Fruit fly (Drosophila melanogaster) whole organism, adult: ENCODE data around the gene Rsph3.
A peak's percentile ranks its signal among the peaks of the same experiment; 100 is the strongest.

Experiments used
- CG11617 ChIP-seq: fragments of 200-800 bp; sonication (Bioruptor generic); optimal IDR thresholded peaks from 2 replicates; lab custom pipeline; 2017; ENCODE audit warnings: mild to moderate bottlenecking, missing biosample characterization, missing genetic modification reagents, missing genetic modification characterization
- CG12768 ChIP-seq: fragments of 200-800 bp; sonication (Bioruptor generic); optimal IDR thresholded peaks from 2 replicates; lab custom pipeline; 2017; ENCODE audit warnings: missing biosample characterization, missing genetic modification characterization, mild to moderate bottlenecking, moderate library complexity, missing genetic modification reagents
- CG14711 ChIP-seq: fragments of 200-800 bp; sonication (Bioruptor generic); optimal IDR thresholded peaks from 2 replicates; lab custom pipeline; 2018; ENCODE audit warnings: missing biosample characterization, mild to moderate bottlenecking, missing genetic modification characterization, moderate library complexity
- CG1620 ChIP-seq: fragments of 200-800 bp; sonication (Bioruptor generic); optimal IDR thresholded peaks from 2 replicates; lab custom pipeline; 2016; ENCODE audit warnings: missing biosample characterization, missing genetic modification characterization
- CG33017 ChIP-seq: fragments of 200-800 bp; sonication (Bioruptor generic); optimal IDR thresholded peaks from 2 replicates; lab custom pipeline; 2018; ENCODE audit warnings: missing biosample characterization, mild to moderate bottlenecking, missing genetic modification characterization, moderate library complexity
- CG5204 ChIP-seq: fragments of 200-800 bp; sonication (Bioruptor generic); optimal IDR thresholded peaks from 2 replicates; lab custom pipeline; 2016; ENCODE audit warnings: missing biosample characterization, missing genetic modification characterization
- CG7045 ChIP-seq: fragments of 200-800 bp; sonication (Bioruptor generic); optimal IDR thresholded peaks from 2 replicates; lab custom pipeline; 2017; ENCODE audit warnings: missing biosample characterization, mild to moderate bottlenecking, missing genetic modification characterization
- CG7101 ChIP-seq: fragments of 200-800 bp; sonication (Bioruptor generic); optimal IDR thresholded peaks from 2 replicates; lab custom pipeline; 2018; ENCODE audit warnings: missing biosample characterization, mild to moderate bottlenecking, missing genetic modification characterization, moderate library complexity
- Clk ChIP-seq: fragments of 200-800 bp; sonication (Bioruptor generic); optimal IDR thresholded peaks from 2 replicates; lab custom pipeline; 2017; ENCODE audit warnings: missing biosample characterization, missing genetic modification characterization
- Crg-1 ChIP-seq: fragments of 200-800 bp; sonication (Bioruptor generic); optimal IDR thresholded peaks from 2 replicates; lab custom pipeline; 2016; ENCODE audit warnings: missing biosample characterization, missing genetic modification characterization
- Hr96 ChIP-seq: fragments of 200-800 bp; sonication (Bioruptor generic); optimal IDR thresholded peaks from 2 replicates; lab custom pipeline; 2016; ENCODE audit warnings: missing biosample characterization, missing genetic modification characterization
- Mnt ChIP-seq: fragments of 200-800 bp; sonication (Bioruptor generic); optimal IDR thresholded peaks from 2 replicates; lab custom pipeline; 2016; ENCODE audit warnings: missing biosample characterization, mild to moderate bottlenecking, missing genetic modification characterization
- bab1 ChIP-seq: fragments of 200-800 bp; sonication (Bioruptor generic); optimal IDR thresholded peaks from 3 replicates; lab custom pipeline; 2019; ENCODE audit warnings: missing biosample characterization, mild to moderate bottlenecking, missing genetic modification characterization, moderate library complexity
- cic ChIP-seq: fragments of 200-800 bp; sonication (Bioruptor generic); optimal IDR thresholded peaks from 2 replicates; lab custom pipeline; 2017; ENCODE audit warnings: missing biosample characterization, mild to moderate bottlenecking, missing genetic modification characterization, moderate library complexity
- cnc ChIP-seq, 2 experiments: fragments of >200 bp; optimal IDR thresholded peaks; 2 replicates each; lab custom pipeline; 2017
- kay ChIP-seq: fragments of 200-800 bp; sonication (Bioruptor generic); peaks from one replicate; lab custom pipeline; 2016; ENCODE audit warnings: missing biosample characterization, missing genetic modification characterization, borderline replicate concordance
- ovo ChIP-seq: fragments of 200-800 bp; sonication (Bioruptor generic); optimal IDR thresholded peaks from 2 replicates; lab custom pipeline; 2016; ENCODE audit warnings: missing biosample characterization, missing genetic modification characterization
- pad ChIP-seq: fragments of 200-800 bp; sonication (Bioruptor generic); optimal IDR thresholded peaks from 3 replicates; lab custom pipeline; 2017; ENCODE audit warnings: missing biosample characterization, missing genetic modification characterization, mild to moderate bottlenecking, moderate library complexity, missing genetic modification reagents
- tj ChIP-seq: fragments of 200-800 bp; sonication (Bioruptor generic); optimal IDR thresholded peaks from 3 replicates; lab custom pipeline; 2017; ENCODE audit warnings: missing biosample characterization, mild to moderate bottlenecking, missing genetic modification characterization, moderate library complexity
- toe ChIP-seq: fragments of 200-800 bp; sonication (Bioruptor generic); optimal IDR thresholded peaks from 2 replicates; lab custom pipeline; 2016; ENCODE audit warnings: missing biosample characterization, missing genetic modification characterization

Gene Rsph3

DNA sequence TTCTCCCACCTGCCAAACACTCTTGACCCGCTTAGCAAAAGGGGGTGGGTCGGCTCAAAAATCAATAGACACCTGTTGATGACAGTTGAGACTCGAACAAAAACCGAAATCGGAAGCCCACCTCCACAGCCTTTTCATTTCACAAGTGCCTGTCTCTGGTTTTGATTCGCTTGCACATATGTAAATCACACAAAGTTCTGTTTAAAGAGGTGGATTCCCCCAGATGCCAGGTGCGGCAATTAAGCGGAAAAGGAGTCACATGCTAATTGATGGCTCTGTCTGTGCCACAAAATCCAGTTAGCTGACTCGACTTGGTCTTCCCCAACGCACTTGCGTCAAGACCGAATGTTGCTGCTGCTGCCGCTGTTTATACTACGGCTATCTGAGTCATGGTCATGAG, 38.5 kb downstream of the Rsph3 start:
- TF ChIP-seq CG33017 (tag; lab: Kevin White, UChicago) (no peak), CG11617 (GFP tag; lab: Kevin White, UChicago) (no peak), ovo (no peak), bab1 (GFP tag; lab: Kevin White, UChicago) (no peak), CG14711 (tag; lab: Kevin White, UChicago) (no peak)

DNA sequence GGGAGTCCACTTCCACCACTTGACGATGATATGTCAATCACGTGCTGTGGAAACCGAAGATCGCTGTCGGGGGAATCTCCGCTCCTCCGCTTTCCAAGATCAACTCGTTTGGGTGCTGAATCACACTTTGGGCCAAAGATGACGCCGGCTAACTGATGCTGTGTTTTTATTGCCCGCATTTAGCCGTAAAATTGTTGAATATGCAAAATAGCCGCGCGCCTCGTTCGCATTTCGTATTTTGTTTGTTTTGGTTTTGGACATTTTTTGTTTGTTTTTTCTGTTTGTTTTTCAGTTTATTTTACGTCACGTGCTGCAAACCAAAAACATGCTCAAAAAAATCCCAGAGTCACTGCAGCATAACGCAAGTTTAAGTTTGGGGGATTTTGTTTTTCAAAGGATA, 39.7 kb downstream of the Rsph3 start:
- no peak for TF ChIP-seq CG11617 (GFP tag; lab: Kevin White, UChicago)
- peak; percentile 26 for TF ChIP-seq tj

DNA sequence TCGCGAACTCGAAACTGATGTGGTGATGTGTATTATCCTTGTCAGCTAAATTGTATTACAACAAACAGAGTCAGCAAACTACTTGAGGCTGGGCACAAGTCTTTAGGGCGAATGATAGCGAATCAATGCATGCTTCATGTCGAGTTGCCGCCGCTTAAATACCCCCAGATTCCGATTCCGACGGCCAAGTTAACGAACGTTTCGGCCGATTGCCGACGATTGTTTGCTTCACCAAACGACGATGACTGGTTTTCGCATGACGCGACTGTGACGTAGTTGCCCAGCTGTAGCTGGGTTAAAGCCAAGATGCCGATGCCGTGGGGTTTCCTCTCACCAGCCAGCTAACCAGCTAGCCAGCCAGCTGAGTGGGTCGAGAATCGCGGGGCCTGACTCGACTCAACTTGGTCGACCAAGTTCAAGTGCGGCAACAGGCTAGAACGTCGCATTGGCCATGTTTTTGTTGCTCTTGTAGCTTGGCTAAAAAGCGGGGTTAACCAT, 43.6 kb downstream of the Rsph3 start, which contains the start of gene ple:
Gene ple, minus strand, starts transcription at position 134 of the 498 bp plus-strand sequence.
- TF ChIP-seq Crg-1 (GFP tag; lab: Kevin White, UChicago) (no peak), Mnt (no peak), CG5204 (no peak), pad (GFP tag; lab: Kevin White, UChicago) (no peak), ovo (no peak), bab1 (GFP tag; lab: Kevin White, UChicago) (no peak), Clk (no peak), CG12768 (GFP tag; lab: Kevin White, UChicago) (no peak), cnc (optimal IDR thresholded peaks at IDR 0.05; lab: Kevin White, UChicago) (no peak), CG7101 (tag; lab: Kevin White, UChicago) (no peak), cic (no peak), CG14711 (tag; lab: Kevin White, UChicago) (no peak), kay (no peak), CG33017 (tag; lab: Kevin White, UChicago) (no peak), toe (GFP tag; lab: Kevin White, UChicago) (no peak), tj (no peak), CG7045 (GFP tag; lab: Kevin White, UChicago) (no peak)

DNA sequence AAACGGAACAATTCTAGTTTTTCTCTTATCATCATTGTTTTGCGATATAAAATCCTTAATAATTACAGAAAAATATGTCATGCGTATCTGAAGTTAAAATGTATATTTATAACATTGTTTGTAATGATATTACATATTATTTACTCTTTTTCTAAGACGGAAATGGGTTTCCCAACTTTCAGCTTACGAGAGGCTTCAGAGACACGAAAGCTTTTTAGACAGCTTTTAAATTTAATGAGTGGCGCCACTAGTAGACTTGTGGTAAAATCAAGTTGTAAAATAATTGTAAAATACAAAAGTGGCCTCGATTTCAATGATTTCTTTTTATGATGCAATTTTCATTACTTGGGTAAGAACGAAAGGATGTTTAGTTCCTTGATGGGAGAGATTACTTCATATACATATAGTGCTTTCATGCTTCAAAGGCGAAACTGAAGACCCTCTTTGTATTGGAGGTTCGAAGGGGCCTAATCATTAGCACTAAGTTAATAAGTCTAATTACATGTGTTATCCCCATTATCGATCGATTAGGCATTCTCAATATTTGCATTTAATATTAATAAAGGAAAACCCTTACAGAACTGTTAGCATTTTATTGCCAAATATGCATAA, 53.9 kb downstream of the Rsph3 start:
- TF ChIP-seq Hr96 (peak; percentile 59), ovo (peak; percentile 54), CG1620 (GFP tag; lab: Kevin White, UChicago) (peak; percentile 68), CG5204 (peak; percentile 47), CG33017 (tag; lab: Kevin White, UChicago) (peak; percentile 78), kay (peak; percentile 87), bab1 (GFP tag; lab: Kevin White, UChicago) (peak; percentile 85), CG7101 (tag; lab: Kevin White, UChicago) (peak; percentile 82), Mnt (peak; percentile 59), Crg-1 (GFP tag; lab: Kevin White, UChicago) (peak; percentile 45), Clk (peak; percentile 2), CG7045 (GFP tag; lab: Kevin White, UChicago) (peak; percentile 84), toe (GFP tag; lab: Kevin White, UChicago) (peak; percentile 80), CG12768 (GFP tag; lab: Kevin White, UChicago) (peak; percentile 55), tj (peak; percentile 8), pad (GFP tag; lab: Kevin White, UChicago) (peak; percentile 38), CG14711 (tag; lab: Kevin White, UChicago) (peak; percentile 33), cnc (optimal IDR thresholded peaks at IDR 0.05; lab: Kevin White, UChicago) (no peak), cic (no peak), CG11617 (GFP tag; lab: Kevin White, UChicago) (peak; percentile 41)

DNA sequence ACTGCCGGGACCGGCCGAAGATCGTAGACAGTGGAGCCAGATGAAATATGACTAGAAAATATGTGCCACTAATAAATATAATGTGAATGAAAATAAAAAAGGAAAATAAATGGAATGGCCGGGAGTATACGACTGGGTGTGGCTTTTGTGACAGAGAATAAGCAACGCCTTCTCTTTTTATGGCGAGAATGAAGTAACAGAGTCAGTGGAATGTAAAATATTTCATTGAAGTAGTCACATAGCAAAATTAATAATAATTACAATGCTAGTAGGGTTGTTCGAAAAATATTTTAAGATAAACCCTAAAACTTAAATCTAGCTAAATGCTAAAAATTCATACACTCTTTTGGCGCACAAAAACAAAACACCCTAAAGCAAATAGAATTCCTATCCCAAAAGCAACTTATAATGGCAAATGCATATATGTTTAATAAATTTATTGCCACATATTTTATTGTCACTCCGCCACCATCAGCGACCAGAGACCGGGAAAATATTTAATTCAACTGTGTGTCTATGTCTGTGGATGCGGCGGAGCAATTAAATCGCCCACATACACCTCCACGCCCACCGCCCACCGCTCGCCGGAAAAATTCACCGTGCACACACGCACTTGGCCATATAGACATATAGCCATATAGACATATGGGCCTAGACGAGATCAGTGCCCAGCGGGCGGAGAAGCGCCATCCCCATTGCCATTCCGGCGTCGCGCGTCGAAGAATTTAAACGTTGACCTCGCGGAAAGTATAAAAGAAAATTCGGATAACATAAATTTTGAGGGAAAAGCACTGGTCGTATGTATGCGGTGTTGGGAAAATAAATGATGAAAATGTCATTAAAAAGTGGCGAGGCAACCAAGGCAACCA, 56.1 kb downstream of the Rsph3 start:
- TF ChIP-seq cnc (optimal IDR thresholded peaks at IDR 0.05; lab: Kevin White, UChicago) (no peak), CG7101 (tag; lab: Kevin White, UChicago) (no peak), CG5204 (no peak), cic (no peak), CG1620 (GFP tag; lab: Kevin White, UChicago) (no peak), Crg-1 (GFP tag; lab: Kevin White, UChicago) (no peak), Mnt (no peak), ovo (no peak), Clk (no peak), kay (no peak), CG11617 (GFP tag; lab: Kevin White, UChicago) (no peak), pad (GFP tag; lab: Kevin White, UChicago) (no peak), bab1 (GFP tag; lab: Kevin White, UChicago) (no peak)
